Worm (Caenorhabditis elegans): ENCODE results near the gene glb-16.

- no peak for TF ChIP-seq ztf-11 (tag; optimal IDR thresholded peaks at IDR 0.05)
- no peak for TF ChIP-seq elt-1 (tag; optimal IDR thresholded peaks at IDR 0.05; ENCODE audit: borderline replicate concordance, insufficient read depth)
- TF ChIP-seq tbx-8 (GFP tag; optimal IDR thresholded peaks at IDR 0.05), result no peak
- no peak for TF ChIP-seq flh-1 (GFP tag; optimal IDR thresholded peaks at IDR 0.05)
- no peak for TF ChIP-seq mls-2 (tag; optimal IDR thresholded peaks at IDR 0.05)
- TF ChIP-seq lsy-2 (tag; optimal IDR thresholded peaks at IDR 0.05), result no peak
- no peak for TF ChIP-seq unc-39 (tag; optimal IDR thresholded peaks at IDR 0.05)
- TF ChIP-seq pha-4 (tag; optimal IDR thresholded peaks at IDR 0.05), result no peak
- no peak for TF ChIP-seq snpc-4 (tag; optimal IDR thresholded peaks at IDR 0.05)
These were observed 6.6 kb upstream of the glb-16 start, which contains the start of gene col-174 for ce11 chrX:7546509-7546908.
